Worm (Caenorhabditis elegans) whole organism, L3 larva: Measurements from ENCODE around the gene Y59H11AM.4.

Experiments used
- nhr-23 ChIP-seq: fragments of 150-350 bp; optimal IDR thresholded peaks from 2 replicates; lab custom pipeline; 2014; ENCODE audit warnings: missing biosample characterization, missing genetic modification reagents, missing genetic modification characterization
- unc-39 ChIP-seq: sonication (generic microtip); optimal IDR thresholded peaks from 4 replicates; lab custom pipeline; 2017; ENCODE audit warnings: missing biosample characterization, missing genetic modification characterization

DNA sequence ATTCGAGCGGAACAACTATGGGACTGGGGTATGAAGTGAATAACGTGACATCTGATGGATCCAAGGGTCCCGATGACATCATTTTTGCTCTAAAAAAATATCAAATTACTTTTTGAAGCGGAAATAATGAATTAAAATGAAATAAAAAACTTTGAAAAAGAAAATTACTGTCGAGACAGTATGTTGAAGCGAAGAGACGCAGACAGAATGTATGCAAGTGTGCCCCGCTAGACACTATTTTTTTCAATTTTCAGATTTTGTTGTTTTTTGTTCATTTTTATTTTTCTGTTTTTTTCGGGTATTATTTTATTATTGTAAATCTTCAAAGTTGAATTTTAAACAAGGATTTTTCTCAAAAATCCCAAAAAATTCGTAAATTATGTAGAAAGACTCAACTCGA lies 48.5 kb upstream of the Y59H11AM.4 start, which contains the start of gene F42A9.8:
- TF ChIP-seq unc-39 (no peak), nhr-23 (no peak)
